Fruit fly (Drosophila melanogaster): ENCODE data around the gene CG10336.
A peak's percentile ranks its signal among the peaks of the same experiment; 100 is the strongest.

CG10336 gene

DNA sequence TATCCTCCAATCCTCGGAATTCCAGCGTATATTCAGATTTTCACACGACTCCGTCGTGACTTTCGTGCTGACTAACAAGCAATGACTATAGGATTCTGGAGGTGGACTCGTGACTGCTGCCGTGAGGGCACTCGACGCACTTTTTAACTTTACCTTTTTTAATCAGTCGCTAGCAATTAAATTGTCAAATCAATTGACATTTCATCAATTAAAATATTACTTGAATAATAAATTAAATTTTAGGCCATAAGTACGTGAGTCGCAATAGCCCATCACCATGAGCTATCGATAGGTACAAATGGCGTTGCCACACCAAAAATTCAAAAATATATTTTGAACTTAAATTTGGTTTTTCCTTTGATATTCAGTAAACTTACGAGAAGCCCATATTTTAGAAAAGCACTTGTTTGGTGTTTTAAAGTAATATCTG is 16.3 kb downstream of the CG10336 start, which contains the start of gene Jwa (continued):
- peak; percentile 97 for TF ChIP-seq zfh2 (GFP tag; optimal IDR thresholded peaks at IDR 0.05)
- TF ChIP-seq C15 (GFP tag; IDR thresholded peaks at IDR 0.05) = peak; percentile 87
- no peak for TF ChIP-seq h (optimal IDR thresholded peaks at IDR 0.05)
- peak; percentile 93 for TF ChIP-seq cato (GFP tag; optimal IDR thresholded peaks at IDR 0.05; ENCODE audit: borderline replicate concordance)
- TF ChIP-seq CG12104 (GFP tag; optimal IDR thresholded peaks at IDR 0.05) = peak; percentile 73
- TF ChIP-seq CG34224 (GFP tag; IDR thresholded peaks at IDR 0.05; ENCODE audit: partially characterized antibody) = peak; percentile 100
- TF ChIP-seq Ptx1 (GFP tag; IDR thresholded peaks at IDR 0.05) = peak; percentile 94
- TF ChIP-seq hth (optimal IDR thresholded peaks at IDR 0.05) = no peak
- TF ChIP-seq crc (GFP tag; optimal IDR thresholded peaks at IDR 0.05) = peak; percentile 79
- peak; percentile 72 for TF ChIP-seq stwl (tag; optimal IDR thresholded peaks at IDR 0.05)
- peak; percentile 63; the same call in 1 of the 2 replicates for TF ChIP-seq sim (GFP tag; IDR thresholded peaks at IDR 0.05)
- peak; percentile 90 for TF ChIP-seq gsb-n (tag; optimal IDR thresholded peaks at IDR 0.05)
- peak; percentile 84 for TF ChIP-seq CG12769 (tag; optimal IDR thresholded peaks at IDR 0.05)
- peak; percentile 44 for TF ChIP-seq CG6683 (GFP tag; optimal IDR thresholded peaks at IDR 0.05)
- TF ChIP-seq CG4617 (GFP tag; optimal IDR thresholded peaks at IDR 0.05; ENCODE audit: borderline replicate concordance) = peak; percentile 97
- TF ChIP-seq CG12391 (tag; optimal IDR thresholded peaks at IDR 0.05) = peak; percentile 98
- peak; percentile 57 for TF ChIP-seq odd (GFP tag; optimal IDR thresholded peaks at IDR 0.05)
- TF ChIP-seq CG17612 (GFP tag; IDR thresholded peaks at IDR 0.05) = peak; percentile 83
- no peak for TF ChIP-seq Sry-β (GFP tag; optimal IDR thresholded peaks at IDR 0.05)
- TF ChIP-seq sr (GFP tag; IDR thresholded peaks at IDR 0.05) = peak; percentile 76; the same call in 2 of the 3 replicates
- peak; percentile 96 for TF ChIP-seq NC2β (GFP tag; optimal IDR thresholded peaks at IDR 0.05)
- TF ChIP-seq CoRest (tag; optimal IDR thresholded peaks at IDR 0.05) = peak; percentile 93
- TF ChIP-seq CG5180 (GFP tag; optimal IDR thresholded peaks at IDR 0.05) = peak; percentile 43
- TF ChIP-seq CG5953 (GFP tag; IDR thresholded peaks at IDR 0.05) = peak; percentile 95
- peak; percentile 89 for TF ChIP-seq CG17829 (tag; optimal IDR thresholded peaks at IDR 0.05)
- TF ChIP-seq CG11398 (GFP tag; optimal IDR thresholded peaks at IDR 0.05) = peak; percentile 79
- peak; percentile 94 for TF ChIP-seq B-H2 (GFP tag; optimal IDR thresholded peaks at IDR 0.05)
- peak; percentile 36; the same call in 1 of the 2 replicates for TF ChIP-seq CG10321 (GFP tag; IDR thresholded peaks at IDR 0.05)
- TF ChIP-seq Sox102F (GFP tag; optimal IDR thresholded peaks at IDR 0.05) = peak; percentile 97
- peak; percentile 71 for TF ChIP-seq ac (GFP tag; optimal IDR thresholded peaks at IDR 0.05)
- no peak for TF ChIP-seq Hr39 (optimal IDR thresholded peaks at IDR 0.05)
- peak; percentile 90 for TF ChIP-seq bowl (GFP tag; IDR thresholded peaks at IDR 0.05)
- TF ChIP-seq tio (GFP tag; optimal IDR thresholded peaks at IDR 0.05) = peak; percentile 95
- peak; percentile 91 for TF ChIP-seq Aef1 (GFP tag; IDR thresholded peaks at IDR 0.05)
- TF ChIP-seq tna (GFP tag; IDR thresholded peaks at IDR 0.05; ENCODE audit: partially characterized antibody) = peak; percentile 95
- peak; percentile 56 for TF ChIP-seq sima (GFP tag; optimal IDR thresholded peaks at IDR 0.05)
- TF ChIP-seq dm (GFP tag; optimal IDR thresholded peaks at IDR 0.05) = peak; percentile 92
- TF ChIP-seq CG7372 (GFP tag; IDR thresholded peaks at IDR 0.05) = peak; percentile 92
- peak; percentile 90 for TF ChIP-seq CG17385 (GFP tag; optimal IDR thresholded peaks at IDR 0.05)
- no peak for TF ChIP-seq Trl (optimal IDR thresholded peaks at IDR 0.05)
- TF ChIP-seq Trl (GFP tag; optimal IDR thresholded peaks at IDR 0.05) = peak; percentile 89
- no peak for TF ChIP-seq fru (optimal IDR thresholded peaks at IDR 0.05)
- peak; percentile 74 for TF ChIP-seq Drgx (GFP tag; IDR thresholded peaks at IDR 0.05)
- TF ChIP-seq CG10654 (GFP tag; optimal IDR thresholded peaks at IDR 0.05) = peak; percentile 91
- TF ChIP-seq CG14050 (GFP tag; IDR thresholded peaks at IDR 0.05) = peak; percentile 90
- 0 out of 3 replicates have a peak, but pooled peaks have one; percentile 35 for TF ChIP-seq gce (GFP tag; IDR thresholded peaks at IDR 0.05)
- TF ChIP-seq sob (GFP tag; IDR thresholded peaks at IDR 0.05) = peak; percentile 95
- peak; percentile 88 for TF ChIP-seq CG14441 (GFP tag; IDR thresholded peaks at IDR 0.05)
- peak; percentile 98 for TF ChIP-seq az2 (GFP tag; optimal IDR thresholded peaks at IDR 0.05)
- peak; percentile 84 for TF ChIP-seq CG15696 (tag; optimal IDR thresholded peaks at IDR 0.05)
- peak; percentile 80 for TF ChIP-seq Nf-YB (GFP tag; optimal IDR thresholded peaks at IDR 0.05)
- no peak for TF ChIP-seq CG15011 (GFP tag; optimal IDR thresholded peaks at IDR 0.05)
- TF ChIP-seq Dbx (GFP tag; IDR thresholded peaks at IDR 0.05) = peak; percentile 95
